Fruit fly (Drosophila melanogaster): ENCODE data around the gene Tbc1d15-17.

Gene Tbc1d15-17

dm6 chr2L:179119-179518, 27.9 kb upstream of the Tbc1d15-17 start:
- TF ChIP-seq CG4820 (GFP tag; optimal IDR thresholded peaks at IDR 0.05) (no peak), Xrp1 (GFP tag; IDR thresholded peaks at IDR 0.05) (no peak), Med (GFP tag) (peak; percentile 56), CG11504 (tag; optimal IDR thresholded peaks at IDR 0.05) (peak; percentile 24), CG13287 (GFP tag; IDR thresholded peaks at IDR 0.05; ENCODE audit: partially characterized antibody) (no peak), CG10654 (GFP tag; optimal IDR thresholded peaks at IDR 0.05) (no peak), CG31388 (GFP tag; optimal IDR thresholded peaks at IDR 0.05) (no peak), Ravus (GFP tag; IDR thresholded peaks at IDR 0.05) (no peak), CG9817 (tag; optimal IDR thresholded peaks at IDR 0.05) (no peak), CG14441 (GFP tag; IDR thresholded peaks at IDR 0.05) (no peak), pb (GFP tag; optimal IDR thresholded peaks at IDR 0.05) (no peak), CG15601 (tag; optimal IDR thresholded peaks at IDR 0.05) (no peak), sima (GFP tag; optimal IDR thresholded peaks at IDR 0.05) (no peak), toy (GFP tag; IDR thresholded peaks at IDR 0.05) (no peak), Dp (GFP tag; optimal IDR thresholded peaks at IDR 0.05) (no peak), CG15011 (GFP tag; optimal IDR thresholded peaks at IDR 0.05) (no peak), Trl (optimal IDR thresholded peaks at IDR 0.05) (peak in 1 of 2 experiments; percentile 17), Trl (GFP tag; optimal IDR thresholded peaks at IDR 0.05) (no peak), YL-1 (GFP tag; optimal IDR thresholded peaks at IDR 0.05) (no peak), org-1 (GFP tag; optimal IDR thresholded peaks at IDR 0.05) (no peak), CG18764 (GFP tag; optimal IDR thresholded peaks at IDR 0.05) (no peak), CG17912 (GFP tag; optimal IDR thresholded peaks at IDR 0.05) (no peak), Tbp (GFP tag; optimal IDR thresholded peaks at IDR 0.05) (no peak), Spps (tag; optimal IDR thresholded peaks at IDR 0.05) (no peak), CG6813 (GFP tag; optimal IDR thresholded peaks at IDR 0.05) (no peak), bbx (GFP tag; IDR thresholded peaks at IDR 0.05; ENCODE audit: partially characterized antibody) (no peak), Lpt (GFP tag; optimal IDR thresholded peaks at IDR 0.05) (no peak), pros (GFP tag; optimal IDR thresholded peaks at IDR 0.05) (peak; percentile 11), CG34376 (GFP tag; optimal IDR thresholded peaks at IDR 0.05) (no peak), CG17328 (GFP tag; IDR thresholded peaks at IDR 0.05) (no peak), CG17359 (tag; optimal IDR thresholded peaks at IDR 0.05) (no peak), HLH4C (GFP tag; IDR thresholded peaks at IDR 0.05; ENCODE audit: partially characterized antibody) (no peak), hth (optimal IDR thresholded peaks at IDR 0.05) (no peak), CG4404 (GFP tag; IDR thresholded peaks at IDR 0.05) (no peak), aop (GFP tag; IDR thresholded peaks at IDR 0.05) (no peak), twi (tag; optimal IDR thresholded peaks at IDR 0.05) (no peak), seq (GFP tag; IDR thresholded peaks at IDR 0.05) (no peak), br (optimal IDR thresholded peaks at IDR 0.05) (no peak), CG4328 (GFP tag; optimal IDR thresholded peaks at IDR 0.05) (no peak), ttk (GFP tag; IDR thresholded peaks at IDR 0.05) (no peak), trem (tag; optimal IDR thresholded peaks at IDR 0.05) (no peak), grau (tag; optimal IDR thresholded peaks at IDR 0.05) (no peak), Bdp1 (GFP tag; optimal IDR thresholded peaks at IDR 0.05) (no peak), CG3281 (GFP tag; optimal IDR thresholded peaks at IDR 0.05) (no peak), ash1 (GFP tag; optimal IDR thresholded peaks at IDR 0.05) (no peak), zen (tag; optimal IDR thresholded peaks at IDR 0.05) (no peak), gcm (GFP tag; optimal IDR thresholded peaks at IDR 0.05) (no peak), CG7745 (tag; optimal IDR thresholded peaks at IDR 0.05) (no peak), chinmo (GFP tag; IDR thresholded peaks at IDR 0.05; ENCODE audit: partially characterized antibody) (0 out of 4 replicates have a peak, but pooled peaks have one; percentile 64), klu (GFP tag; IDR thresholded peaks at IDR 0.05) (no peak), CG6765 (GFP tag; optimal IDR thresholded peaks at IDR 0.05) (no peak), CG11085 (GFP tag; IDR thresholded peaks at IDR 0.05) (no peak), nerfin-1 (tag; optimal IDR thresholded peaks at IDR 0.05) (peak; percentile 74)
